Worm (Caenorhabditis elegans) whole organism, L3 larva: Measurements from ENCODE around the gene C16C10.8.
A peak's percentile ranks its signal among the peaks of the same experiment; 100 is the strongest.

Source experiments
- R02D3.7 ChIP-seq: fragments of 150-350 bp; optimal IDR thresholded peaks from 2 replicates; lab custom pipeline; 2014; ENCODE audit warnings: missing biosample characterization, missing genetic modification characterization
- ZK546.5 ChIP-seq: sonication (generic microtip); optimal IDR thresholded peaks from 2 replicates; lab custom pipeline; 2017; ENCODE audit warnings: missing biosample characterization, missing genetic modification characterization
- aly-2 ChIP-seq: fragments of 150-350 bp; optimal IDR thresholded peaks from 2 replicates; lab custom pipeline; 2014; ENCODE audit warnings: missing biosample characterization, missing genetic modification characterization
- ama-1 ChIP-seq: fragments of 150-350 bp; optimal IDR thresholded peaks from 2 replicates; lab custom pipeline; 2018
- ceh-16 ChIP-seq: sonication (generic microtip); optimal IDR thresholded peaks from 2 replicates; lab custom pipeline; 2017; ENCODE audit warnings: missing biosample characterization, missing genetic modification characterization
- ceh-28 ChIP-seq: fragments of 150-350 bp; optimal IDR thresholded peaks from 2 replicates; lab custom pipeline; 2014; ENCODE audit warnings: missing biosample characterization, missing genetic modification reagents, missing genetic modification characterization
- ceh-9 ChIP-seq: sonication (generic microtip); optimal IDR thresholded peaks from 2 replicates; lab custom pipeline; 2018; ENCODE audit warnings: missing biosample characterization, missing genetic modification characterization
- daf-12 ChIP-seq: fragments of 150-350 bp; optimal IDR thresholded peaks from 2 replicates; lab custom pipeline; 2014; ENCODE audit warnings: missing biosample characterization, missing genetic modification reagents, missing genetic modification characterization
- egl-27 ChIP-seq: sonication (generic microtip); optimal IDR thresholded peaks from 4 replicates; lab custom pipeline; 2017; ENCODE audit warnings: missing biosample characterization, missing genetic modification reagents, missing genetic modification characterization
- egl-5 ChIP-seq: fragments of 150-350 bp; optimal IDR thresholded peaks from 2 replicates; lab custom pipeline; 2017; ENCODE audit warnings: missing biosample characterization, missing genetic modification reagents, missing genetic modification characterization, inconsistent platforms
- elt-2 ChIP-seq: sonication (generic microtip); optimal IDR thresholded peaks from 2 replicates; lab custom pipeline; 2016; ENCODE audit warnings: missing genetic modification reagents, mild to moderate bottlenecking, missing genetic modification characterization, missing compliant biosample characterization
- elt-3 ChIP-seq, 3 experiments: fragments of 150-350 bp in 1 of 3; sonication (generic microtip) in 2 of 3; optimal IDR thresholded peaks; 2 replicates in 2 of 3; 4 replicates in 1 of 3; lab custom pipeline; 2014 to 2017; ENCODE audit warnings: missing biosample characterization in 3 of 3, missing genetic modification characterization in 3 of 3
- eor-1 ChIP-seq, 2 experiments: fragments of 150-350 bp; optimal IDR thresholded peaks; 2 replicates each; lab custom pipeline; 2014 to 2018; ENCODE audit warnings: missing biosample characterization in 2 of 2, missing genetic modification characterization in 2 of 2
- fkh-10 ChIP-seq: sonication (generic microtip); optimal IDR thresholded peaks from 2 replicates; lab custom pipeline; 2017; ENCODE audit warnings: missing biosample characterization, missing genetic modification reagents, missing genetic modification characterization
- fkh-2 ChIP-seq: fragments of 150-350 bp; optimal IDR thresholded peaks from 2 replicates; lab custom pipeline; 2014; ENCODE audit warnings: missing biosample characterization, missing genetic modification reagents, missing genetic modification characterization
- hmg-11 ChIP-seq: sonication (generic microtip); optimal IDR thresholded peaks from 2 replicates; lab custom pipeline; 2016; ENCODE audit warnings: missing genetic modification characterization, missing compliant biosample characterization
- jun-1 ChIP-seq: fragments of 150-350 bp; optimal IDR thresholded peaks from 2 replicates; lab custom pipeline; 2014; ENCODE audit warnings: missing biosample characterization, missing genetic modification reagents, missing genetic modification characterization
- lin-15B ChIP-seq: fragments of 150-350 bp; optimal IDR thresholded peaks from 2 replicates; lab custom pipeline; 2014; ENCODE audit warnings: missing biosample characterization, missing genetic modification characterization
- lin-39 ChIP-seq: fragments of 150-350 bp; optimal IDR thresholded peaks from 2 replicates; lab custom pipeline; 2018; ENCODE audit warnings: missing biosample characterization, missing genetic modification reagents, missing genetic modification characterization
- lsy-12 ChIP-seq: sonication (generic microtip); optimal IDR thresholded peaks from 2 replicates; lab custom pipeline; 2016; ENCODE audit warnings: mild to moderate bottlenecking, missing genetic modification characterization, missing compliant biosample characterization
- mdl-1 ChIP-seq: fragments of 150-350 bp; optimal IDR thresholded peaks from 2 replicates; lab custom pipeline; 2014; ENCODE audit warnings: missing biosample characterization, missing genetic modification characterization
- nfya-1 ChIP-seq: sonication (generic microtip); optimal IDR thresholded peaks from 2 replicates; lab custom pipeline; 2017; ENCODE audit warnings: missing genetic modification characterization, mild to moderate bottlenecking, missing compliant biosample characterization, antibody characterized with exemption, moderate library complexity; ENCODE audit not compliant: insufficient read depth
- nhr-11 ChIP-seq: fragments of 150-350 bp; optimal IDR thresholded peaks from 2 replicates; lab custom pipeline; 2014; ENCODE audit warnings: missing biosample characterization, missing genetic modification characterization
- nhr-12 ChIP-seq: fragments of 150-350 bp; optimal IDR thresholded peaks from 2 replicates; lab custom pipeline; 2014; ENCODE audit warnings: missing biosample characterization, missing genetic modification characterization
- nhr-23 ChIP-seq: fragments of 150-350 bp; optimal IDR thresholded peaks from 2 replicates; lab custom pipeline; 2014; ENCODE audit warnings: missing biosample characterization, missing genetic modification reagents, missing genetic modification characterization
- nhr-237 ChIP-seq: fragments of 150-350 bp; optimal IDR thresholded peaks from 2 replicates; lab custom pipeline; 2014; ENCODE audit warnings: missing biosample characterization, missing genetic modification characterization
- nhr-25 ChIP-seq: sonication (generic microtip); optimal IDR thresholded peaks from 2 replicates; lab custom pipeline; 2017; ENCODE audit warnings: missing biosample characterization, missing genetic modification characterization
- nhr-28 ChIP-seq: fragments of 150-350 bp; optimal IDR thresholded peaks from 2 replicates; lab custom pipeline; 2014; ENCODE audit warnings: missing biosample characterization, missing genetic modification characterization
- nhr-43 ChIP-seq: sonication (generic microtip); optimal IDR thresholded peaks from 2 replicates; lab custom pipeline; 2016; ENCODE audit warnings: mild to moderate bottlenecking, missing genetic modification characterization, missing compliant biosample characterization; ENCODE audit not compliant: poor library complexity, severe bottlenecking
- nhr-67 ChIP-seq: fragments of 150-350 bp; optimal IDR thresholded peaks from 2 replicates; lab custom pipeline; 2014; ENCODE audit warnings: missing biosample characterization, missing genetic modification characterization
- nhr-76 ChIP-seq: fragments of 150-350 bp; sonication (generic microtip); optimal IDR thresholded peaks from 5 replicates; lab custom pipeline; 2014; ENCODE audit warnings: missing biosample characterization, missing genetic modification characterization
- nhr-77 ChIP-seq: fragments of 150-350 bp; optimal IDR thresholded peaks from 2 replicates; lab custom pipeline; 2014; ENCODE audit warnings: missing biosample characterization, missing genetic modification characterization
- pha-4 ChIP-seq: fragments of 150-350 bp; optimal IDR thresholded peaks from 2 replicates; lab custom pipeline; 2014; ENCODE audit warnings: missing biosample characterization, missing genetic modification reagents, missing genetic modification characterization
- pqm-1 ChIP-seq: fragments of 150-350 bp; optimal IDR thresholded peaks from 2 replicates; lab custom pipeline; 2017; ENCODE audit warnings: missing biosample characterization, missing genetic modification characterization, inconsistent platforms
- sea-2 ChIP-seq: fragments of 150-350 bp; sonication (generic microtip); optimal IDR thresholded peaks from 4 replicates; lab custom pipeline; 2014; ENCODE audit warnings: missing biosample characterization, missing genetic modification reagents, missing genetic modification characterization
- skn-1 ChIP-seq: fragments of 150-350 bp; optimal IDR thresholded peaks from 2 replicates; lab custom pipeline; 2014; ENCODE audit warnings: missing biosample characterization, missing genetic modification characterization
- snpc-4 ChIP-seq: fragments of 150-350 bp; optimal IDR thresholded peaks from 2 replicates; lab custom pipeline; 2014; ENCODE audit warnings: missing biosample characterization, missing genetic modification characterization
- tbx-2 ChIP-seq: sonication (generic microtip); optimal IDR thresholded peaks from 2 replicates; lab custom pipeline; 2016; ENCODE audit warnings: mild to moderate bottlenecking, missing genetic modification characterization, missing compliant biosample characterization
- unc-62 ChIP-seq: fragments of 150-350 bp; sonication (generic microtip); optimal IDR thresholded peaks from 4 replicates; lab custom pipeline; 2014; ENCODE audit warnings: missing biosample characterization, missing genetic modification reagents, missing genetic modification characterization
- zag-1 ChIP-seq: fragments of 150-350 bp; optimal IDR thresholded peaks from 2 replicates; lab custom pipeline; 2014; ENCODE audit warnings: missing biosample characterization, missing genetic modification characterization
- ztf-11 ChIP-seq: fragments of 150-350 bp; optimal IDR thresholded peaks from 2 replicates; lab custom pipeline; 2014; ENCODE audit warnings: missing biosample characterization, missing genetic modification characterization
- ztf-4 ChIP-seq: fragments of 150-350 bp; optimal IDR thresholded peaks from 2 replicates; lab custom pipeline; 2014; ENCODE audit warnings: missing biosample characterization, missing genetic modification characterization

C16C10.8 gene

DNA sequence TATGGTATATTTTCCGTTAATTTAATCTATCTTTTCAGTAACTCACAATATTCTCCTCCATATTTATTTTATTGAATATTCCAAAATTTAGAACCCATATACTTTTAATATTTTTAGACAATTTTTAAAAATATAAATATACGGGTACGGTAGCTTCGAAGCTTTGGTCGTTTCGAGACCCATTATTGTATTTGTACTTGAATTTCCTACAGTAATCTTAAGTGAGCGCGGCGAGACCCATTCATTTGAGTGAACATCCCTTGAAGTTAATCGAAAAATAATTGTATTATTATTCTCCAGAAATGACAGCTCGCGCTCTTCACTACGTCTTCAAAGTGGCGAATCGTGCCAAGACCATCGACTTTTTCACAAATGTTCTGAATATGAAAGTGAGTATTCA is 10.7 kb downstream of the C16C10.8 start, which contains the start of gene glod-4:
Gene glod-4, plus strand, starts transcription at position 301 of the 400 bp plus-strand sequence.
- no peak for TF ChIP-seq nhr-76 (tag; lab: Kevin White, UChicago)
- TF ChIP-seq eor-1 (tag; optimal IDR thresholded peaks at IDR 0.05; lab: Kevin White, UChicago) = no peak
- no peak for TF ChIP-seq nhr-11 (tag; lab: Kevin White, UChicago)
- TF ChIP-seq ztf-4 (tag; lab: Kevin White, UChicago) = no peak
- TF ChIP-seq fkh-10 (GFP tag; lab: Kevin White, UChicago) = no peak
- TF ChIP-seq unc-62 (GFP tag; lab: Kevin White, UChicago) = no peak
- TF ChIP-seq egl-5 (tag; lab: Kevin White, UChicago) = no peak
- no peak for TF ChIP-seq snpc-4 (tag; lab: Kevin White, UChicago)
- TF ChIP-seq ztf-11 = no peak
- TF ChIP-seq lsy-12 (tag; lab: Kevin White, UChicago) = no peak
- TF ChIP-seq skn-1 (tag; lab: Kevin White, UChicago) = no peak
- TF ChIP-seq lin-15B = no peak
- no peak for TF ChIP-seq sea-2
- no peak for TF ChIP-seq ceh-9 (tag; lab: Kevin White, UChicago)
- no peak for TF ChIP-seq nhr-67
- TF ChIP-seq lin-39 (tag; lab: Kevin White, UChicago) = no peak
- TF ChIP-seq R02D3.7 (tag; lab: Kevin White, UChicago) = no peak

DNA sequence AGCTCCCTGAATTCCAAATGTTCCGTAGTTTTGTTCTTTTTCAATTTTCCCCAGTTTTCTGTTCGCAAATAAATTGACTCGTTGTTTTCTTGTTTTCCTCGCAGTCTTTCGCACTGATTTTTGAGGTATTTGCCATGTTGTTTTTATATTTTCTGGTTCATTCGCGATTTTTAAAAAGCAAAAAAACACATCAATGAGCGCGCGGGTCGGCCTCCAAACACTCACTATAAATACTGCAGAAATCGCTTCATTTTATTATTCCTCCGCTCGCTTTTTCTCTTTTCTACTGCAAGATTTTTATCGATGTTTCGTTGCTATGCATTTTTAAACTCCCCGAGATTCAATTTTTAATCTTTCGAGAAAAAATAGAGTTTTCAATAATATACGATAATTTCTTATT is 11.1 kb downstream of the C16C10.8 start:
- TF ChIP-seq egl-27 = no peak
- peak; percentile 68 for TF ChIP-seq ama-1 (lab: Kevin White, UChicago)
- no peak for TF ChIP-seq ceh-9 (tag; lab: Kevin White, UChicago)
- TF ChIP-seq, all 47 proteins: peak for 1

- TF ChIP-seq fkh-2 (tag; lab: Kevin White, UChicago) (no peak), eor-1 (tag; optimal IDR thresholded peaks at IDR 0.05; lab: Kevin White, UChicago) (no peak), nhr-12 (tag; lab: Kevin White, UChicago) (no peak)
Observed at ce11 chrIII:4152309-4152708, 11.7 kb downstream of the C16C10.8 start.

ce11 chrIII:4151548-4152104 is 12.3 kb downstream of the C16C10.8 start, which contains the start of the genes wht-3 and har-1:
TSS of gene wht-3 (minus strand) at chrIII:4151598.
TSS of gene har-1 (plus strand) at chrIII:4152054.
- peak; percentile 27 for TF ChIP-seq elt-2 (tag; lab: Kevin White, UChicago)
- no peak for TF ChIP-seq lin-15B
- TF ChIP-seq hmg-11 (tag; lab: Kevin White, UChicago) = no peak
- TF ChIP-seq pha-4 = peak; percentile 7
- TF ChIP-seq nhr-77 (tag; lab: Kevin White, UChicago) = no peak

DNA sequence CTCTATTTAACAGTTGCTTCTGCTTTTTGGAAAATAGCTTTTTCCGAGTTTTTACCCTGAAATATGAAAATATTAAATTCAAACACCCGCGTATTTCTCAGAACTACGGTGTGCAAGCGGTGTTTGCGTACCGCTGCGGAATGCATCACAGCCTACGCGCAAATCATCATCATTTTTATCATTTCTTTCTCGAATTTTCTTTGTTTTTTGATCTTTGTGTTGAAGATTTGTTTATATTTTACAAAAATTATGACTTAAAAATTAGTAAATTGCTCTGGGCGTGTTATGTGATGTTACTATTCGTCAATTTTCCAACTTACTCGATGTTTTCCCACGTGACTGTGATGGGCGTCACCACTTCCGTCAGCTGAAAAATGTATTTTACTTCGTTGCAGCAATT is 13.1 kb downstream of the C16C10.8 start:
- TF ChIP-seq skn-1 (tag; lab: Kevin White, UChicago) (peak; percentile 88), nhr-25 (tag; lab: Kevin White, UChicago) (peak; percentile 63), nhr-237 (tag; lab: Kevin White, UChicago) (no peak), aly-2 (tag; lab: Kevin White, UChicago) (no peak), mdl-1 (no peak), tbx-2 (tag; lab: Kevin White, UChicago) (no peak), pqm-1 (tag; lab: Kevin White, UChicago) (peak; percentile 43), elt-3 (tag; optimal IDR thresholded peaks at IDR 0.05; lab: Kevin White, UChicago) (no peak), lin-39 (tag; lab: Kevin White, UChicago) (peak; percentile 63), pha-4 (peak; percentile 84), ceh-16 (tag; lab: Kevin White, UChicago) (no peak), hmg-11 (tag; lab: Kevin White, UChicago) (peak; percentile 28), lin-15B (peak; percentile 64), nhr-28 (tag; lab: Kevin White, UChicago) (no peak), nhr-76 (tag; lab: Kevin White, UChicago) (no peak), fkh-10 (GFP tag; lab: Kevin White, UChicago) (no peak), ceh-9 (tag; lab: Kevin White, UChicago) (no peak), jun-1 (tag; lab: Kevin White, UChicago) (peak; percentile 27), snpc-4 (tag; lab: Kevin White, UChicago) (peak; percentile 66), R02D3.7 (tag; lab: Kevin White, UChicago) (peak; percentile 35), egl-5 (tag; lab: Kevin White, UChicago) (no peak), nhr-23 (tag; lab: Kevin White, UChicago) (peak; percentile 64), zag-1 (no peak), elt-2 (tag; lab: Kevin White, UChicago) (peak; percentile 62), nfya-1 (tag; lab: Kevin White, UChicago) (peak; percentile 93), ceh-28 (no peak), lsy-12 (tag; lab: Kevin White, UChicago) (peak; percentile 56), nhr-43 (tag; lab: Kevin White, UChicago) (peak; percentile 29), egl-27 (no peak), eor-1 (tag; optimal IDR thresholded peaks at IDR 0.05; lab: Kevin White, UChicago) (no peak), daf-12 (tag; lab: Kevin White, UChicago) (no peak), nhr-77 (tag; lab: Kevin White, UChicago) (no peak), ZK546.5 (tag; lab: Kevin White, UChicago) (no peak), nhr-12 (tag; lab: Kevin White, UChicago) (no peak)
